Worm (Caenorhabditis elegans): ENCODE results near the gene sre-5.

Gene sre-5

DNA sequence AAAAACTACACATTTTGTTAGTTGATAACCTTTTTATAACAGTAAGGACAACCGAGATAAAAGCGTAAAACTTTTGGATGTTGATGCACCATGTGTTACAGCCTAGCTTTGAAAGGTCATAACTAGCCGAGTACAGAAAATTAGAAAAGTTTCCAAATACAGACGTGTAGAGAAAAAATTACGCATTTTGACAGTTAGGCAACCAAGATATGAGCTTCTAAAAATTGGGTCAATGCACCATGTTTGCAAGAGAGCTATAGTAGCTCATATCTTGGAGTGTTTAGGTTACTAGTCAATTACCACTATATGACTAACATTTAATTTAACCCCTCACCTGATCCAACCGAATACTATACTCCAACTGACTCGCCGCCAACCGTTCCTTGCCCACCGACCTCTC, 12.1 kb upstream of the sre-5 start:
- no peak for TF ChIP-seq mls-2 (tag; optimal IDR thresholded peaks at IDR 0.05)
- no peak for TF ChIP-seq ztf-11 (tag; optimal IDR thresholded peaks at IDR 0.05)
- TF ChIP-seq nhr-237 (tag; optimal IDR thresholded peaks at IDR 0.05): no peak
- no peak for TF ChIP-seq unc-39 (tag; optimal IDR thresholded peaks at IDR 0.05)

DNA sequence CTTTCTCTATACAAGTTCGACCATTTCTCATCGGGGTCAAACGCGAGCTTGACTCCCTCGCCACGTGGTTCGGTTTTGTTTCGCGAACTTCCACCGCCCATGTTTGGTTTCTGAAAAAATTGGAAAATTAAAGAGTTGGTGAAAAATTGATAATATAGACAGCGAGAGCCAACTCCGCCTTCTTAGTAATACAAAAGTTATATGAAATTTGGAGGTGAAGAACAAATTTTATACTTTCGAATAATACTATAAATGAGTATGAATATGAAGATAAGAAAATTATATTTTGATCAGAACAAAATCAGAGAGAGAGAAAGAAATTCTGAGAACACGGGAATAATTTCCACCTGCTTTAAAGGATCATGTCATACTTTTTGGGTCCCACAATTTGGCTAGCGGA, 7.7 kb upstream of the sre-5 start, which contains the start of gene osm-9:
Gene osm-9 (minus strand): TSS at position 101 of the 400 bp plus-strand sequence.
- no peak for TF ChIP-seq ceh-43 (GFP tag; optimal IDR thresholded peaks at IDR 0.05)
- TF ChIP-seq M03D4.4 (tag; optimal IDR thresholded peaks at IDR 0.05): no peak
- TF ChIP-seq snpc-4 (tag; optimal IDR thresholded peaks at IDR 0.05): no peak
- no peak for TF ChIP-seq ham-2 (GFP tag; optimal IDR thresholded peaks at IDR 0.05)
- no peak for TF ChIP-seq mep-1 (tag; optimal IDR thresholded peaks at IDR 0.05)
- TF ChIP-seq ztf-11 (tag; optimal IDR thresholded peaks at IDR 0.05): no peak

DNA sequence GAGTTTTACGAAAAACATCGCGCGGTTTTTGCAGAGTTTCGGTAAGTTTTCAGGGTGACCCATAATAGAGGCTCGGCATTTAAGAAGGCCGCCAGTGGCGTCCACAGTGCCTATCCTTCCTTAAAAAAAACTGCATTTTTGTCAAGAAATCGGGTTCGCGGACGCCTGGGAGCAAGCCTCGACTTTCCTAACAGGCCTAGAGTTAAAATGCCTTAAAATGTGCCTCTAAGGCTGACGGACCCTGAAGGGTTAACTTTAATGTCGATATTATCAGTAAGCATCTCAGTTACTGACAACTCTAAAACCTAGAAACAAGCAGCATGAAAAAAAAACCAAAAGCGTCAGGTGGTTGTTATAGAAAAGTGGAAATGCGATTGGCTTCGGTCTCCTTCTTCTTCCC, 5.8 kb upstream of the sre-5 start:
- TF ChIP-seq sem-2 (GFP tag; optimal IDR thresholded peaks at IDR 0.05) (no peak), lsy-2 (tag; optimal IDR thresholded peaks at IDR 0.05) (no peak), blmp-1 (tag; optimal IDR thresholded peaks at IDR 0.05) (no peak)

DNA sequence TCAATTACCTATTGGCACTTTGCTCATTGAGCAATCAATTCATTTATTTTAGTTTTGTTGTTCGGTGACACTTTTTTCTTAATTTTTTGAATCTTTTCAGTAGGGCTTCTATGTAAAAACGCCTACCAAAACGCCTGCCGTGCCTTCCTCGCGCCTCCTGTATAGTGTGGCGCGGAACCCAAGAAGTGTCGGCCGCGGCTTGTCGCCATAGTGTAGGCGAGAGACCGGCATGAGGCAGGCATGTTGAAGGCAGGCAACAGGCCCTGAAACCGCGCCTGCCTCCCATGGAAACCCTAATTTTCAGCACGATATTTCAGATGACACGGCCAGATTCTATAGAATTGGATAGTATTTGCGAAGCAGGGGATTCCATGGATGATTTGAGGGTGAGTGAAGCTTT, 3.6 kb downstream of the sre-5 start, which contains the start of gene otpl-1:
Gene otpl-1 (plus strand): TSS at position 372 of the 400 bp plus-strand sequence.
- no peak for TF ChIP-seq bed-3 (GFP tag; optimal IDR thresholded peaks at IDR 0.05)
- no peak for TF ChIP-seq lin-32 (GFP tag; optimal IDR thresholded peaks at IDR 0.05)
- TF ChIP-seq M03D4.4 (tag; optimal IDR thresholded peaks at IDR 0.05): no peak
- no peak for TF ChIP-seq elt-1 (tag; optimal IDR thresholded peaks at IDR 0.05; ENCODE audit: borderline replicate concordance, insufficient read depth)
- TF ChIP-seq mls-2 (tag; optimal IDR thresholded peaks at IDR 0.05): no peak
- TF ChIP-seq unc-120 (tag; optimal IDR thresholded peaks at IDR 0.05; ENCODE audit: poor library complexity, severe bottlenecking): no peak
- TF ChIP-seq blmp-1 (tag; optimal IDR thresholded peaks at IDR 0.05): no peak
- no peak for TF ChIP-seq elt-3 (tag; optimal IDR thresholded peaks at IDR 0.05)
- no peak for TF ChIP-seq snpc-4 (tag; optimal IDR thresholded peaks at IDR 0.05)
- TF ChIP-seq mab-5 (tag; optimal IDR thresholded peaks at IDR 0.05): no peak
- TF ChIP-seq ceh-83 (GFP tag; optimal IDR thresholded peaks at IDR 0.05): no peak
- no peak for TF ChIP-seq nhr-28 (tag; optimal IDR thresholded peaks at IDR 0.05)
- no peak for TF ChIP-seq pha-4 (tag; optimal IDR thresholded peaks at IDR 0.05)
- no peak for TF ChIP-seq nhr-237 (tag; optimal IDR thresholded peaks at IDR 0.05)
- TF ChIP-seq ztf-11 (tag; optimal IDR thresholded peaks at IDR 0.05): no peak
- TF ChIP-seq nhr-2 (tag; optimal IDR thresholded peaks at IDR 0.05): no peak

DNA sequence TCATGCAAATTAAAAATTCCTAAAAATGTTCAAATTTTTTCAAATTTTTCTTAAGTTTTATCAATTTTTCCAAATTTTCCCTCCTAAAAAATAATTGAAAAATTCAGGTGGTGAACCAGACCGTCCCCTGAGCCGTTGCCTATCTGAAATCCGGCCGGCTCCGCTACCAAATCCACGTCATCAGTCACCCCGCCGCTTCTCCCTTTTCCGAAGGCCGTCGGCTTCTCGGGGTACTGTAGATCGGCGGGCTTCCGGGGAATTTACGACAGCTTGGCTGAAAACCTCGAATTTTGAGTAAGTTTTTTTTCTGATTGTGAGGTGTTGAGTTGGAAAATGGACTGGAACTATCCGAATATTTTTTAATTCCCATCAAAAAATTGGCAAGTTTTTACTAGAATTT, 5.6 kb downstream of the sre-5 start:
- TF ChIP-seq M03D4.4 (tag; optimal IDR thresholded peaks at IDR 0.05): no peak
- no peak for TF ChIP-seq blmp-1 (tag; optimal IDR thresholded peaks at IDR 0.05)

DNA sequence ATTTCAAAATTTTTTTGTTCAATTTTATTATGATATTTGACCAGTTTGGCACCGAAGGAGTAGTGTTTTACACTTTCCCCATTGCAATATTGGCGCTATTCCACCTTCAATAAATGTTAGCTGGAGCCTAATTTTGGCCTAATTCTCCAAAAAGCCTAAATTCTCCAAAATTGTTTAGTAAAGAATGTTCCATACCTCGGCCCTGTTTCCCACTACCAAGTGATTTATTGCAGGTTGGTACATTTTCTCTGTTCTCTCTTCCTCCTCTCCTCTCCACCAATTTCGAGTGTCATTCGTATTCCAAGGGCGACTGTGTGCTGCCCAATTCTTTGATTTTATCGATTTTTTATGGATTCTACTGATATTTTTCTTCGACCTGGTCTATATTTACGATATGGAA, 13.2 kb downstream of the sre-5 start, which contains the start of gene Y37E11B.2:
Gene Y37E11B.2 (plus strand): TSS at position 301 of the 400 bp plus-strand sequence.
- TF ChIP-seq ceh-83 (GFP tag; optimal IDR thresholded peaks at IDR 0.05): no peak
- no peak for TF ChIP-seq hlh-1 (tag; optimal IDR thresholded peaks at IDR 0.05)
- TF ChIP-seq blmp-1 (tag; optimal IDR thresholded peaks at IDR 0.05): no peak
- TF ChIP-seq cnd-1 (tag; optimal IDR thresholded peaks at IDR 0.05): no peak
- no peak for TF ChIP-seq nhr-237 (tag; optimal IDR thresholded peaks at IDR 0.05)
- no peak for TF ChIP-seq elt-3 (tag; optimal IDR thresholded peaks at IDR 0.05)
- TF ChIP-seq sem-2 (GFP tag; optimal IDR thresholded peaks at IDR 0.05): no peak
- TF ChIP-seq zip-8 (tag; optimal IDR thresholded peaks at IDR 0.05): no peak
- no peak for TF ChIP-seq unc-39 (tag; optimal IDR thresholded peaks at IDR 0.05)
- TF ChIP-seq unc-62 (GFP tag; optimal IDR thresholded peaks at IDR 0.05): no peak
- TF ChIP-seq tbx-8 (GFP tag; optimal IDR thresholded peaks at IDR 0.05): no peak
- TF ChIP-seq ham-2 (GFP tag; optimal IDR thresholded peaks at IDR 0.05): no peak
- TF ChIP-seq nhr-2 (tag; optimal IDR thresholded peaks at IDR 0.05): no peak
- TF ChIP-seq mab-5 (tag; optimal IDR thresholded peaks at IDR 0.05): no peak
- no peak for TF ChIP-seq mep-1 (tag; optimal IDR thresholded peaks at IDR 0.05)
- TF ChIP-seq nhr-28 (tag; optimal IDR thresholded peaks at IDR 0.05): no peak
- TF ChIP-seq elt-1 (tag; optimal IDR thresholded peaks at IDR 0.05; ENCODE audit: borderline replicate concordance, insufficient read depth): no peak
- TF ChIP-seq ceh-43 (GFP tag; optimal IDR thresholded peaks at IDR 0.05): no peak
- TF ChIP-seq unc-120 (tag; optimal IDR thresholded peaks at IDR 0.05; ENCODE audit: poor library complexity, severe bottlenecking): no peak

DNA sequence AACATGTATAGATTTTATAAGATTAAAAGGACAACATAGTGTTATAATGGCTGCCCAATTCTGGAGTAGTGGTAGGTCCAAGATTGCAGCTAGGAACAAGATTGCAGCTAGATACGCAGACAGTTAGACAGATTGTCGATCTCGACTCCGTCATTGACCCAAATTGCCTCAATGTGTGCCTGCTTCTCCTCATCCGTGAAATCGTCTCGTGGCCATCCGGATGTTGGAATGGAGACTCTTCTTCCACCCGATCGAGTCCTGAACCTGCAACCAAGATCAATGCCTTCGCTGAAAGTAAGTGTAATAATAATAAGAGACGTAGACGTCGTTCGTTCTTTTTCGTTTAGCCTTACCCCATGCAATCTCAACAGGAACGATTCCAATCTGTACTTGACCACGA, 13.7 kb downstream of the sre-5 start:
- TF ChIP-seq zip-8 (tag; optimal IDR thresholded peaks at IDR 0.05) (no peak), blmp-1 (tag; optimal IDR thresholded peaks at IDR 0.05) (no peak), sptf-1 (tag; optimal IDR thresholded peaks at IDR 0.05) (no peak), unc-120 (tag; optimal IDR thresholded peaks at IDR 0.05; ENCODE audit: poor library complexity, severe bottlenecking) (peak; percentile 28)

All from whole organism, mixed stage, embryonic.